Fruit fly (Drosophila melanogaster) whole organism, wandering third instar larva: ENCODE measurements around the gene CG13032.

Source experiments
- Abd-B ChIP-seq: fragments of >200 bp; optimal IDR thresholded peaks from 2 replicates; lab custom pipeline; 2017; ENCODE audit warnings: missing biosample characterization, missing genetic modification characterization
- Dif ChIP-seq: fragments of 200-275, 200-300 bp; sonication (Bioruptor generic); optimal IDR thresholded peaks from 2 replicates; lab custom pipeline; 2018; ENCODE audit warnings: missing biosample characterization, missing genetic modification characterization; ENCODE audit not compliant: partially characterized antibody
- GATAd ChIP-seq: sonication (Bioruptor generic); optimal IDR thresholded peaks from 2 replicates; lab custom pipeline; 2016; ENCODE audit warnings: missing biosample characterization, missing genetic modification characterization
- Mio ChIP-seq: sonication (Bioruptor generic); optimal IDR thresholded peaks from 2 replicates; lab custom pipeline; 2016; ENCODE audit warnings: missing biosample characterization, missing genetic modification characterization
- Myc ChIP-seq: fragments of >200 bp; optimal IDR thresholded peaks from 2 replicates; lab custom pipeline; 2017
- OdsH ChIP-seq: fragments of 200-800 bp; sonication (Bioruptor generic); optimal IDR thresholded peaks from 2 replicates; lab custom pipeline; 2016; ENCODE audit warnings: missing biosample characterization, mild to moderate bottlenecking, missing genetic modification characterization
- Sp1 ChIP-seq: fragments of 200-800 bp; sonication (Bioruptor generic); optimal IDR thresholded peaks from 3 replicates; lab custom pipeline; 2019; ENCODE audit warnings: missing biosample characterization, mild to moderate bottlenecking, missing genetic modification characterization, moderate library complexity
- brk ChIP-seq: fragments of 200-800 bp; sonication (Bioruptor generic); optimal IDR thresholded peaks from 2 replicates; lab custom pipeline; 2016; ENCODE audit warnings: missing biosample characterization, mild to moderate bottlenecking, missing genetic modification characterization
- dsf ChIP-seq: sonication (Bioruptor generic); optimal IDR thresholded peaks from 2 replicates; lab custom pipeline; 2016; ENCODE audit warnings: missing biosample characterization, missing genetic modification characterization, borderline replicate concordance
- fru ChIP-seq: fragments of 200-800 bp; sonication (Bioruptor generic); optimal IDR thresholded peaks from 3 replicates; lab custom pipeline; 2016; ENCODE audit warnings: missing biosample characterization, mild to moderate bottlenecking, missing genetic modification characterization
- h ChIP-seq: fragments of 200-800 bp; sonication (Bioruptor generic); optimal IDR thresholded peaks from 3 replicates; lab custom pipeline; 2016; ENCODE audit warnings: missing biosample characterization, mild to moderate bottlenecking, missing genetic modification characterization
- psq ChIP-seq: fragments of 200-800 bp; sonication (Bioruptor generic); optimal IDR thresholded peaks from 3 replicates; lab custom pipeline; 2017; ENCODE audit warnings: missing biosample characterization, mild to moderate bottlenecking, missing genetic modification characterization, moderate library complexity
- usp ChIP-seq: fragments of >200 bp; optimal IDR thresholded peaks from 2 replicates; lab custom pipeline; 2017; ENCODE audit warnings: missing biosample characterization, missing genetic modification characterization
- woc ChIP-seq: sonication (Bioruptor generic); optimal IDR thresholded peaks from 2 replicates; lab custom pipeline; 2016; ENCODE audit warnings: missing biosample characterization, mild to moderate bottlenecking, missing genetic modification characterization

DNA sequence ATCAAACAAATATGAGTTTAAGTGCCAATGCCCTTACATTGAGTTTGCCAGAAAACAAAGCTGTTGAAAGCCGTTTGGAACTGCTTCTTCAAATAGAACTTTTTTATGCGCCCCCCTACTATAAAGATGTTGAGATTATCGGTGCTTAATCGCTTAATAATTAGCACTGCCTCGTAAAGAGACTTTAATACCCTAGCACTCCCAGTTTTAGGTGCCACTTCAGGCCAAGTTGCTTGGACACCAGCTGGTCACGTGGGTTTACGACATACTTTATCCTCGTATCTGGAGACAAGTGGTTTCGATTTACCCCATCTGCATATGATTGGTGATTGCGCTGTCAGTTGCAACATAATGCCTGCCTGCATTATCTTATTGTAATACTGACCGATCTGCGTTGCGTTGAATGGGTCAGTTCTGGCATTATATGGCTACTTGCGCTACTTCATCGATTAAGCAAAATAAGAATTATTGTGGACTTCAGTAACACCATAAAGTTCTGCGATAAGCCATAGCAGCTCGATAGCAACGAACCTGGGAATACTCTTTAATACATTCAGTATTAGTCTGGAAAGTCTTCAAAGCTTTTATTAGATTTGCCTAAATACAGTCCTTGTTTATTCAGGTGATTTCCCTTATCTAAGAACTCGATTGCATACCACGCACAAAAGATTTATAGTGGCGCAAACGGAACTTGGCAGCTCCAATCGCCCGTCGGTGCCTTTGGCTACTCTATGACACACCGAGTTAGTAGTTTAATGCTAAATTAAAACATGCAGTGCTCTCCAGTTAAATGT, 2.7 kb upstream of the CG13032 start:
- TF ChIP-seq psq (GFP tag; lab: Kevin White, UChicago), result no peak
- TF ChIP-seq Abd-B (GFP tag; lab: Kevin White, UChicago), result no peak
- no peak for TF ChIP-seq Myc (lab: Kevin White, UChicago)
- no peak for TF ChIP-seq Dif (GFP tag; lab: Kevin White, UChicago)
- TF ChIP-seq dsf, result no peak
- TF ChIP-seq usp (GFP tag; lab: Kevin White, UChicago), result no peak
- TF ChIP-seq Mio, result no peak
- no peak for TF ChIP-seq OdsH (GFP tag; lab: Kevin White, UChicago)
- TF ChIP-seq Sp1 (GFP tag; lab: Kevin White, UChicago), result no peak
- no peak for TF ChIP-seq fru (GFP tag; lab: Kevin White, UChicago)
- TF ChIP-seq GATAd (GFP tag; lab: Kevin White, UChicago), result no peak
- no peak for TF ChIP-seq brk (GFP tag; lab: Kevin White, UChicago)
- no peak for TF ChIP-seq h (GFP tag; lab: Kevin White, UChicago)
- TF ChIP-seq woc, result no peak
